Fruit fly (Drosophila melanogaster): ENCODE measurements around the gene Irp-1A.

Irp-1A gene

DNA sequence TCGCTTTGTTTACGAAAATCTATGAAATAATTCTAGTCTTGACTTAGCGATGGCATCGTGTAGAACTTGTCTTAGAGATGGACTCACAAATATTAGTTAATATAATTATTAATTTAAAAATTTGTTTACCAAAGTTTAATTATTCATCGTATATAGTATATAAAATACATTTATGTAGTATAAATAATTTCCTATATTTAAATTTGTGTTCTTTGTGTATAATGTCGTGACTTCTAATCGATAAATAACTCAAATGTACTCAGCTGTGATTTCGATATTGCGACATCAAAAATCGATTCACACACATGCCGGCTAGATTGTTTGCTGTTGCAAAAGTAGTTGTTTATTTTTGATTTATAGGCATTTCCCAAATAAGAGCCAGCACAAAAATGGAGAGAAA, 34.1 kb downstream of the Irp-1A start, which contains the start of the genes wfs1 and Nup133 (continued):
- peak; percentile 46; the same call in 1 of the 3 replicates for TF ChIP-seq H15 (GFP tag; IDR thresholded peaks at IDR 0.05)
- TF ChIP-seq CG1529 (GFP tag; optimal IDR thresholded peaks at IDR 0.05) = peak; percentile 48
- peak; percentile 78 for TF ChIP-seq CG1602 (GFP tag; optimal IDR thresholded peaks at IDR 0.05)
- peak; percentile 14 for TF ChIP-seq CG17802 (tag; optimal IDR thresholded peaks at IDR 0.05)
- TF ChIP-seq PHDP (tag; optimal IDR thresholded peaks at IDR 0.05) = no peak
- TF ChIP-seq Fer2 (tag; optimal IDR thresholded peaks at IDR 0.05) = peak; percentile 64
- peak; percentile 82 for TF ChIP-seq CG12659 (GFP tag; optimal IDR thresholded peaks at IDR 0.05)
- peak in 1 of 2 experiments; percentile 43 for TF ChIP-seq tll (GFP tag; optimal IDR thresholded peaks at IDR 0.05)
- TF ChIP-seq Opbp (GFP tag; IDR thresholded peaks at IDR 0.05; ENCODE audit: partially characterized antibody) = peak; percentile 67; the same call in 2 of the 3 replicates
- TF ChIP-seq CG3065 (GFP tag; optimal IDR thresholded peaks at IDR 0.05) = peak; percentile 34
- peak; percentile 61 for TF ChIP-seq CG10366 (GFP tag; IDR thresholded peaks at IDR 0.05)
- peak; percentile 15 for TF ChIP-seq CG4707 (GFP tag; optimal IDR thresholded peaks at IDR 0.05)
- TF ChIP-seq Hr3 (GFP tag; optimal IDR thresholded peaks at IDR 0.05) = peak; percentile 80
- TF ChIP-seq CG11093 (GFP tag; IDR thresholded peaks at IDR 0.05) = no peak
- peak; percentile 65; the same call in 1 of the 2 replicates for TF ChIP-seq CG32767 (GFP tag; IDR thresholded peaks at IDR 0.05)
- peak; percentile 84 for TF ChIP-seq Doc3 (GFP tag; IDR thresholded peaks at IDR 0.05; ENCODE audit: partially characterized antibody)
- TF ChIP-seq gce (GFP tag; IDR thresholded peaks at IDR 0.05) = no peak
- TF ChIP-seq HLHmδ (GFP tag; optimal IDR thresholded peaks at IDR 0.05) = no peak
- peak; percentile 53 for TF ChIP-seq ttk (GFP tag; IDR thresholded peaks at IDR 0.05)
- no peak for TF ChIP-seq Jarid2 (GFP tag; optimal IDR thresholded peaks at IDR 0.05)
- TF ChIP-seq croc (GFP tag; conservative IDR thresholded peaks at IDR 0.05) = peak; percentile 13; the same call in 1 of the 3 replicates
- TF ChIP-seq knrl (GFP tag; IDR thresholded peaks at IDR 0.05; ENCODE audit: partially characterized antibody) = peak; percentile 90
- no peak for TF ChIP-seq CG4730 (GFP tag; IDR thresholded peaks at IDR 0.05)
- TF ChIP-seq CG10267 (tag; optimal IDR thresholded peaks at IDR 0.05) = peak; percentile 87
- peak; percentile 69 for TF ChIP-seq CG6689 (GFP tag; IDR thresholded peaks at IDR 0.05)
- peak; percentile 67 for TF ChIP-seq Spps (tag; optimal IDR thresholded peaks at IDR 0.05)
- no peak for TF ChIP-seq CG8089 (GFP tag; optimal IDR thresholded peaks at IDR 0.05)
- TF ChIP-seq Dll (GFP tag; IDR thresholded peaks at IDR 0.05; ENCODE audit: partially characterized antibody) = peak; percentile 97
- peak; percentile 66; the same call in 1 of the 2 replicates for TF ChIP-seq CG32532 (GFP tag; IDR thresholded peaks at IDR 0.05)
- peak; percentile 41 for TF ChIP-seq pzg (GFP tag; optimal IDR thresholded peaks at IDR 0.05)
- no peak for TF ChIP-seq Awh (GFP tag; IDR thresholded peaks at IDR 0.05)
- TF ChIP-seq CG31388 (GFP tag; optimal IDR thresholded peaks at IDR 0.05) = peak; percentile 40
- peak; percentile 14 for TF ChIP-seq Lhr (GFP tag; optimal IDR thresholded peaks at IDR 0.05)
- TF ChIP-seq CG42726 (GFP tag; IDR thresholded peaks at IDR 0.05; ENCODE audit: partially characterized antibody) = no peak
- peak; percentile 52; the same call in 1 of the 3 replicates for TF ChIP-seq CG7963 (GFP tag; IDR thresholded peaks at IDR 0.05; ENCODE audit: partially characterized antibody)
- TF ChIP-seq slbo (GFP tag; IDR thresholded peaks at IDR 0.05) = peak; percentile 77
- TF ChIP-seq CG4328 (GFP tag; optimal IDR thresholded peaks at IDR 0.05) = peak; percentile 62
- peak; percentile 31 for TF ChIP-seq CG6813 (GFP tag; optimal IDR thresholded peaks at IDR 0.05)
- TF ChIP-seq al (GFP tag; IDR thresholded peaks at IDR 0.05) = peak; percentile 59; the same call in 1 of the 2 replicates
- peak; percentile 55 for TF ChIP-seq CG3407 (GFP tag; optimal IDR thresholded peaks at IDR 0.05)
- peak; percentile 86 for TF ChIP-seq CG9727 (GFP tag; optimal IDR thresholded peaks at IDR 0.05)
- no peak for TF ChIP-seq Hr78 (GFP tag; optimal IDR thresholded peaks at IDR 0.05)
- no peak for TF ChIP-seq grn (GFP tag; optimal IDR thresholded peaks at IDR 0.05)
- no peak for TF ChIP-seq Hmx (GFP tag; optimal IDR thresholded peaks at IDR 0.05)
- TF ChIP-seq gsb-n (tag; optimal IDR thresholded peaks at IDR 0.05) = peak; percentile 78
- TF ChIP-seq az2 (GFP tag; optimal IDR thresholded peaks at IDR 0.05) = peak; percentile 76
- TF ChIP-seq CG33557 (GFP tag; optimal IDR thresholded peaks at IDR 0.05) = peak; percentile 86
- peak; percentile 97 for TF ChIP-seq CG31441 (GFP tag; IDR thresholded peaks at IDR 0.05)
- peak; percentile 43; the same call in 1 of the 2 replicates for TF ChIP-seq Ada2b (GFP tag; IDR thresholded peaks at IDR 0.05)
